Worm (Caenorhabditis elegans): ENCODE results near the gene srw-56.

DNA sequence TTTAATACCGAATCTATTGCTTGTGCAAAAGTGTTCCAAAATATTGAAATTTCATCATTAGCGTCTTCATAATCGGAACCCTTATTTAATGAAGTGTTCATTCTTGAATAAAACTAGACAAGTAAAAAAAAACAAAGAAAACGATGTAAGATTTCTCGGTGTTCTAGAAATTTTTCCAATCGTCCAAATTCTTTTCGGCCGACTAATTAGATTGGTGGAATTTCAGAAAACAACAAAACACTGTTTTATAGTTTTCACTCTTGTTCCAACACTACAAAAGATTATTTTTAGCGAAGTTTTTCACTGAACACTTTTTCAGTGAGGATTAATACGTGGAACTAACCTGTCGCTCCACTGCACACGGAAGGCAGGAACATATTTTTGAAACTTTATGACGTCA lies at the start of gene srw-56:
- TF ChIP-seq unc-55 (GFP tag; optimal IDR thresholded peaks at IDR 0.05) (no peak), pha-4 (tag; optimal IDR thresholded peaks at IDR 0.05) (no peak), tbx-2 (tag; optimal IDR thresholded peaks at IDR 0.05) (no peak), ref-2 (tag; optimal IDR thresholded peaks at IDR 0.05) (no peak), pag-3 (tag; optimal IDR thresholded peaks at IDR 0.05; ENCODE audit: borderline replicate concordance) (no peak), nhr-232 (tag; optimal IDR thresholded peaks at IDR 0.05) (no peak), nfya-1 (tag; optimal IDR thresholded peaks at IDR 0.05) (no peak), pqm-1 (tag; optimal IDR thresholded peaks at IDR 0.05) (no peak), madf-2 (tag; optimal IDR thresholded peaks at IDR 0.05) (no peak), nhr-11 (tag; optimal IDR thresholded peaks at IDR 0.05) (no peak)

Measured in whole organism, late embryonic.